Worm (Caenorhabditis elegans) whole organism, L4 larva: ENCODE results near the gene scl-6.

ENCODE experiments used
- D1046.2 ChIP-seq: fragments of 200-800 bp; sonication (Bioruptor generic); IDR thresholded peaks from 2 replicates; pipeline ENCODE4 v1.3.6; 2022; ENCODE audit warnings: missing genetic modification characterization, missing compliant biosample characterization
- F26F4.8 ChIP-seq: fragments of 200-800 bp; sonication (Bioruptor generic); conservative IDR thresholded peaks from 2 replicates; pipeline ENCODE4 v1.3.6; 2022; ENCODE audit warnings: missing genetic modification characterization, missing compliant biosample characterization
- F44E2.7 ChIP-seq: fragments of 200-800 bp; sonication (Bioruptor generic); IDR thresholded peaks from 2 replicates; pipeline ENCODE4 v2.1.2; 2022; ENCODE audit warnings: missing genetic modification characterization, missing compliant biosample characterization
- Y105C5A.15 ChIP-seq: fragments of 200-800 bp; sonication (Bioruptor generic); IDR thresholded peaks from 2 replicates; pipeline ENCODE4 v1.3.6; 2022; ENCODE audit warnings: missing genetic modification characterization, missing compliant biosample characterization
- ZK546.5 ChIP-seq, 2 experiments: sonication (generic microtip); optimal IDR thresholded peaks; 2 replicates each; lab custom pipeline; 2017; ENCODE audit warnings: missing biosample characterization in 2 of 2, missing genetic modification characterization in 2 of 2
- aha-1 ChIP-seq: fragments of 150-350 bp; peaks from one replicate; lab custom pipeline; 2014; ENCODE audit warnings: missing biosample characterization, missing genetic modification characterization
- arid-1 ChIP-seq: fragments of 200-800 bp; sonication (Bioruptor generic); conservative IDR thresholded peaks from 2 replicates; pipeline ENCODE4 v1.3.6; 2022; ENCODE audit warnings: missing genetic modification reagents, missing genetic modification characterization, missing compliant biosample characterization
- ceh-28 ChIP-seq: fragments of 150-350 bp; optimal IDR thresholded peaks from 2 replicates; lab custom pipeline; 2014; ENCODE audit warnings: missing biosample characterization, missing genetic modification reagents, missing genetic modification characterization
- ceh-32 ChIP-seq: sonication (generic microtip); optimal IDR thresholded peaks from 2 replicates; lab custom pipeline; 2016; ENCODE audit warnings: mild to moderate bottlenecking, missing genetic modification characterization, missing compliant biosample characterization; ENCODE audit not compliant: poor library complexity
- ceh-44 ChIP-seq: fragments of 200-800 bp; sonication (Bioruptor generic); IDR thresholded peaks from 2 replicates; pipeline ENCODE4 v1.3.6; 2022; ENCODE audit warnings: missing genetic modification reagents, missing genetic modification characterization, missing compliant biosample characterization
- ceh-62 ChIP-seq: sonication (generic microtip); optimal IDR thresholded peaks from 2 replicates; lab custom pipeline; 2017; ENCODE audit warnings: missing biosample characterization, missing genetic modification characterization
- ctbp-1 ChIP-seq: fragments of 200-800 bp; sonication (Bioruptor generic); IDR thresholded peaks from 2 replicates; pipeline ENCODE4 v1.3.6; 2022; ENCODE audit warnings: missing genetic modification reagents, missing genetic modification characterization, missing compliant biosample characterization
- daf-16 ChIP-seq, 3 experiments: sonication (generic microtip); optimal IDR thresholded peaks; 2 replicates each; lab custom pipeline; 2016 to 2017; ENCODE audit warnings: missing genetic modification characterization in 3 of 3, missing genetic modification reagents in 3 of 3, mild to moderate bottlenecking in 2 of 3, missing compliant biosample characterization in 2 of 3, missing biosample characterization in 1 of 3, moderate library complexity in 1 of 3
- duxl-1 ChIP-seq: sonication (generic microtip); optimal IDR thresholded peaks from 2 replicates; lab custom pipeline; 2016; ENCODE audit warnings: mild to moderate bottlenecking, missing genetic modification characterization, moderate library complexity, missing compliant biosample characterization; ENCODE audit not compliant: poor library complexity
- dve-1 ChIP-seq: sonication (generic microtip); optimal IDR thresholded peaks from 2 replicates; lab custom pipeline; 2017; ENCODE audit warnings: antibody characterized with exemption, mild to moderate bottlenecking, missing genetic modification characterization, missing compliant biosample characterization; ENCODE audit not compliant: insufficient read depth
- hif-1 ChIP-seq, 2 experiments: sonication (generic microtip); optimal IDR thresholded peaks; 2 replicates each; lab custom pipeline; 2016 to 2017; ENCODE audit warnings: missing compliant biosample characterization in 2 of 2, missing genetic modification characterization in 2 of 2, missing genetic modification reagents in 2 of 2, missing genotype in 2 of 2, mild to moderate bottlenecking in 1 of 2
- hmg-1.1 ChIP-seq: fragments of 200-800 bp; sonication (Bioruptor generic); IDR thresholded peaks from 2 replicates; pipeline ENCODE4 v1.3.6; 2022; ENCODE audit warnings: missing genetic modification reagents, missing genetic modification characterization, missing compliant biosample characterization
- lim-7 ChIP-seq: fragments of 200-800 bp; sonication (Bioruptor generic); IDR thresholded peaks from 2 replicates; pipeline ENCODE4 v1.3.6; 2022; ENCODE audit warnings: missing genetic modification characterization, missing compliant biosample characterization
- lin-13 ChIP-seq: fragments of 150-350 bp; optimal IDR thresholded peaks from 2 replicates; lab custom pipeline; 2014; ENCODE audit warnings: missing biosample characterization, missing genetic modification reagents, missing genetic modification characterization
- lin-15B ChIP-seq: fragments of 150-350 bp; sonication (generic microtip); optimal IDR thresholded peaks from 3 replicates; lab custom pipeline; 2014; ENCODE audit warnings: missing biosample characterization, missing genetic modification characterization
- mdt-29 ChIP-seq: fragments of 200-800 bp; sonication (Bioruptor generic); IDR thresholded peaks from 2 replicates; pipeline ENCODE4 v1.3.6; 2022; ENCODE audit warnings: missing genetic modification reagents, missing genetic modification characterization, missing compliant biosample characterization
- mes-2 ChIP-seq: sonication (generic microtip); optimal IDR thresholded peaks from 2 replicates; lab custom pipeline; 2016; ENCODE audit warnings: missing genotype, mild to moderate bottlenecking, missing genetic modification characterization, missing compliant biosample characterization; ENCODE audit not compliant: poor library complexity, severe bottlenecking
- mxl-2 ChIP-seq: fragments of 200-800 bp; sonication (Bioruptor generic); conservative IDR thresholded peaks from 2 replicates; pipeline ENCODE4 v1.3.6; 2022; ENCODE audit warnings: missing genetic modification reagents, missing genetic modification characterization, missing compliant biosample characterization
- mxl-3 ChIP-seq: fragments of 200-800 bp; sonication (Bioruptor generic); optimal IDR thresholded peaks from 2 replicates; lab custom pipeline; 2018; ENCODE audit warnings: mild to moderate bottlenecking, missing genetic modification characterization, missing compliant biosample characterization
- nhr-10 ChIP-seq: fragments of 150-350 bp; optimal IDR thresholded peaks from 2 replicates; lab custom pipeline; 2014; ENCODE audit warnings: missing biosample characterization, missing genetic modification characterization
- nhr-111 ChIP-seq: fragments of 200-800 bp; sonication (Bioruptor generic); optimal IDR thresholded peaks from 2 replicates; lab custom pipeline; 2018; ENCODE audit warnings: mild to moderate bottlenecking, missing genetic modification characterization, missing compliant biosample characterization
- nhr-25 ChIP-seq: sonication (generic microtip); optimal IDR thresholded peaks from 2 replicates; lab custom pipeline; 2017; ENCODE audit warnings: missing genetic modification characterization, mild to moderate bottlenecking, missing compliant biosample characterization, antibody characterized with exemption, moderate library complexity, borderline replicate concordance; ENCODE audit not compliant: insufficient read depth
- nhr-41 ChIP-seq: fragments of 200-800 bp; sonication (Bioruptor generic); IDR thresholded peaks from 2 replicates; pipeline ENCODE4 v1.3.6; 2022; ENCODE audit warnings: missing genetic modification reagents, missing genetic modification characterization, missing compliant biosample characterization
- nhr-42 ChIP-seq: fragments of 200-800 bp; sonication (Bioruptor generic); IDR thresholded peaks from 2 replicates; pipeline ENCODE4 v1.3.6; 2022; ENCODE audit warnings: missing genetic modification characterization, missing compliant biosample characterization
- nhr-48 ChIP-seq: sonication (generic microtip); optimal IDR thresholded peaks from 2 replicates; lab custom pipeline; 2016; ENCODE audit warnings: mild to moderate bottlenecking, missing genetic modification characterization, missing compliant biosample characterization
- rbr-2 ChIP-seq: sonication (generic microtip); optimal IDR thresholded peaks from 2 replicates; lab custom pipeline; 2016; ENCODE audit warnings: missing genotype, missing genetic modification characterization, missing compliant biosample characterization
- set-16 ChIP-seq: fragments of 200-800 bp; sonication (Bioruptor generic); IDR thresholded peaks from 2 replicates; pipeline ENCODE4 v1.3.6; 2022; ENCODE audit warnings: missing genetic modification reagents, missing genetic modification characterization, missing compliant biosample characterization
- snpc-4 ChIP-seq: fragments of 150-350 bp; optimal IDR thresholded peaks from 2 replicates; lab custom pipeline; 2014; ENCODE audit warnings: missing biosample characterization, missing genetic modification characterization
- spr-3 ChIP-seq: fragments of 200-800 bp; sonication (Bioruptor generic); optimal IDR thresholded peaks from 2 replicates; lab custom pipeline; 2018; ENCODE audit warnings: mild to moderate bottlenecking, missing genetic modification characterization, missing compliant biosample characterization
- tag-97 ChIP-seq: fragments of 200-800 bp; sonication (Bioruptor generic); IDR thresholded peaks from 2 replicates; pipeline ENCODE4 v1.3.6; 2022; ENCODE audit warnings: missing genetic modification characterization, missing compliant biosample characterization
- tra-1 ChIP-seq: fragments of 200-800 bp; sonication (Bioruptor generic); IDR thresholded peaks from 2 replicates; pipeline ENCODE4 v1.3.6; 2022; ENCODE audit warnings: missing genetic modification reagents, missing genetic modification characterization, missing compliant biosample characterization
- unc-39 ChIP-seq: sonication (generic microtip); optimal IDR thresholded peaks from 2 replicates; lab custom pipeline; 2017; ENCODE audit warnings: missing biosample characterization, missing genetic modification characterization
- unc-62 ChIP-seq, 3 experiments: fragments of 150-350 bp in 1 of 3; sonication (generic microtip); optimal IDR thresholded peaks in 2 of 3; peaks in 1 of 3; 1 replicate in 1 of 3; 2 replicates in 2 of 3; lab custom pipeline; 2014 to 2017; ENCODE audit warnings: missing biosample characterization in 3 of 3, missing genetic modification characterization in 3 of 3, missing genetic modification reagents in 3 of 3, missing genotype in 1 of 3
- zag-1 ChIP-seq: fragments of 150-350 bp; optimal IDR thresholded peaks from 2 replicates; lab custom pipeline; 2014; ENCODE audit warnings: missing biosample characterization, missing genetic modification characterization
- ztf-11 ChIP-seq: fragments of 150-350 bp; optimal IDR thresholded peaks from 2 replicates; lab custom pipeline; 2014; ENCODE audit warnings: missing biosample characterization, missing genetic modification characterization

Gene scl-6

ce11 chrIV:13042091-13042490 is 26.5 kb upstream of the scl-6 start, which contains the start of gene amt-2:
amt-2 (plus strand) TSS chrIV:13042391.
- no peak for TF ChIP-seq dve-1 (tag; lab: Kevin White, UChicago)
- no peak for TF ChIP-seq nhr-41 (GFP tag; lab: Robert Waterston, UW)
- no peak for TF ChIP-seq aha-1 (tag; lab: Kevin White, UChicago)
- no peak for TF ChIP-seq mdt-29 (GFP tag; lab: Robert Waterston, UW)
- TF ChIP-seq tag-97 (GFP tag; lab: Robert Waterston, UW) = no peak

- TF ChIP-seq arid-1 (GFP tag; lab: Robert Waterston, UW) (no peak), aha-1 (tag; lab: Kevin White, UChicago) (peak; percentile 90)
These were observed 23.6 kb upstream of the scl-6 start for ce11 chrIV:13044980-13045379.

ce11 chrIV:13046848-13047247 is 21.7 kb upstream of the scl-6 start, which contains the start of gene scl-9:
scl-9 (plus strand) TSS chrIV:13047148.
- TF ChIP-seq nhr-42 (GFP tag; lab: Robert Waterston, UW) = no peak
- no peak for TF ChIP-seq nhr-111
- no peak for TF ChIP-seq ZK546.5 (tag; optimal IDR thresholded peaks at IDR 0.05; lab: Kevin White, UChicago)
- no peak for TF ChIP-seq ztf-11
- no peak for TF ChIP-seq ceh-32
- TF ChIP-seq hmg-1.1 = no peak
- TF ChIP-seq unc-62 (GFP tag; optimal IDR thresholded peaks at IDR 0.05 in 1 of 2; lab: Kevin White, UChicago) = peak in 1 of 2 experiments; percentile 49
- no peak for TF ChIP-seq unc-62 (tag; optimal IDR thresholded peaks at IDR 0.05; lab: Kevin White, UChicago)

- TF ChIP-seq F26F4.8 (GFP tag; lab: Robert Waterston, UW) = no peak
- no peak for TF ChIP-seq ctbp-1 (GFP tag; lab: Robert Waterston, UW)
- no peak for TF ChIP-seq mxl-3
- TF ChIP-seq tag-97 (GFP tag; lab: Robert Waterston, UW) = no peak
- no peak for TF ChIP-seq snpc-4 (tag; lab: Kevin White, UChicago)
- TF ChIP-seq duxl-1 = no peak
- TF ChIP-seq zag-1 = no peak
- TF ChIP-seq ceh-62 (tag; lab: Kevin White, UChicago) = no peak
- no peak for TF ChIP-seq ceh-44
- TF ChIP-seq lim-7 (GFP tag; lab: Robert Waterston, UW) = no peak
- no peak for TF ChIP-seq mes-2
- TF ChIP-seq hif-1 (tag; optimal IDR thresholded peaks at IDR 0.05; lab: Kevin White, UChicago) = no peak
- no peak for TF ChIP-seq lin-15B (tag; lab: Kevin White, UChicago)
- no peak for TF ChIP-seq set-16
- TF ChIP-seq, all 104 proteins: peak for 0
These were observed 20.4 kb upstream of the scl-6 start, which contains the start of gene scl-10 for ce11 chrIV:13048157-13048556. scl-10 (plus strand) TSS chrIV:13048457.

- TF ChIP-seq nhr-48 (tag; lab: Kevin White, UChicago) (no peak), lim-7 (GFP tag; lab: Robert Waterston, UW) (no peak), nhr-25 (tag; lab: Kevin White, UChicago) (no peak), lin-13 (GFP tag; lab: Kevin White, UChicago) (no peak), nhr-10 (tag; lab: Kevin White, UChicago) (no peak), rbr-2 (tag; lab: Kevin White, UChicago) (no peak), duxl-1 (no peak), spr-3 (GFP tag; lab: Kevin White, UChicago) (no peak), unc-39 (tag; lab: Kevin White, UChicago) (no peak), mxl-2 (no peak), tra-1 (GFP tag; lab: Robert Waterston, UW) (no peak), daf-16 (GFP tag; optimal IDR thresholded peaks at IDR 0.05; lab: Kevin White, UChicago) (no peak), daf-16 (tag; optimal IDR thresholded peaks at IDR 0.05; lab: Kevin White, UChicago) (no peak), D1046.2 (GFP tag; lab: Robert Waterston, UW) (no peak), ceh-62 (tag; lab: Kevin White, UChicago) (no peak), ceh-28 (tag; lab: Kevin White, UChicago) (no peak), nhr-42 (GFP tag; lab: Robert Waterston, UW) (no peak), F44E2.7 (GFP tag; lab: Robert Waterston, UW) (no peak), Y105C5A.15 (GFP tag; lab: Robert Waterston, UW) (no peak)
These were observed 17.5 kb upstream of the scl-6 start, which contains the start of gene scl-11 for ce11 chrIV:13051073-13051472. scl-11 (plus strand) TSS chrIV:13051373.
